Worm (Caenorhabditis elegans): ENCODE data around the gene F01D5.5.
A peak's percentile ranks its signal among the peaks of the same experiment; 100 is the strongest.

DNA sequence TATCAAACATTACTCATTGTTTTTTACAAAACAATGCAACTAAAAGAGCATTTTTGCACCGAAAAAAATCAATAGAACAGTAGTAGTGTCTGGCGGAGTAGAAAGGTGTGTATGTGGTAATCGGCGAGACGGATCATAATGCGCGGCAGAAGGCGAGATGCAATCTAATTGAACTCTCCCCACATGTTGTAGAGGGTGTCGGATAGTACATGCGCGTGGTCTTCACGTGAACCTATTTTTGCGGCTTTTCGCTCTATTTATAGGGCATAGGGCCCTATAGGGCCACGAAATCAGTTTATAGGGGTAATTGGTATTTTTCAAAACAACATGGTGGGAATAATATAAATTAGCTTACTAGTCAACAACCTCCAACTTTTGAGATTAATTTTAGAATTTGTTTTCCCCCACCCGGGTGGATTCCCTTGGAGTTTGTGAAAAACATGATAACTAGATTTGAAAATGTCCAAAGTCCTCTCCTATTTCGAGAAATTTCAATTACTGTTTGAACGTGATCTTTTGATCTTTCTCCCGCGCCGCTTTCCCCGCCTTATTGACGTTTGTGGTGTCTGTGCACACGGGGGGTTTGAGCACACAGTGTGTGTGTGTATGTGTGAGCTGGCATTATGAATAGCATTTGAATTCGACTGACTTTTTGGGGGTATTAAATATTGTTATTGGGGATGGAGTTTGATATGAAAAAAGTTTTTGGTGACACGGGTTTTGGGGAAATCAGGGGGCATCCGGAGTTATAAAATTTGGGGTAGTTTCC lies 40.9 kb upstream of the F01D5.5 start:
- TF ChIP-seq ztf-22 (GFP tag; optimal IDR thresholded peaks at IDR 0.05): no peak
- no peak for TF ChIP-seq Y53G8AR.9 (GFP tag; conservative IDR thresholded peaks at IDR 0.05)
- no peak for TF ChIP-seq ekl-4 (GFP tag; IDR thresholded peaks at IDR 0.05)
- TF ChIP-seq efl-1 (GFP tag; optimal IDR thresholded peaks at IDR 0.05): no peak
- no peak for TF ChIP-seq ztf-18 (tag; optimal IDR thresholded peaks at IDR 0.05)
- TF ChIP-seq snpc-4 (GFP tag; optimal IDR thresholded peaks at IDR 0.05): no peak
- TF ChIP-seq snpc-4 (tag; optimal IDR thresholded peaks at IDR 0.05): peak in 1 of 4 experiments; percentile 25
- no peak for TF ChIP-seq Y67H2A.10 (GFP tag; conservative IDR thresholded peaks at IDR 0.05)
- TF ChIP-seq dox-1 (GFP tag; IDR thresholded peaks at IDR 0.05): no peak
- TF ChIP-seq unc-62 (GFP tag; optimal IDR thresholded peaks at IDR 0.05): no peak
- no peak for TF ChIP-seq zfh-2 (GFP tag; conservative IDR thresholded peaks at IDR 0.05)
- TF ChIP-seq lin-40 (tag; optimal IDR thresholded peaks at IDR 0.05): no peak
- no peak for TF ChIP-seq athp-1 (tag; optimal IDR thresholded peaks at IDR 0.05)
- TF ChIP-seq ama-1 (optimal IDR thresholded peaks at IDR 0.05): no peak
- no peak for TF ChIP-seq ama-1 (GFP tag; optimal IDR thresholded peaks at IDR 0.05)
- no peak for TF ChIP-seq lsl-1 (GFP tag; optimal IDR thresholded peaks at IDR 0.05)
